Fruit fly (Drosophila melanogaster) whole organism, pupa: ENCODE results near the gene Slu7.
A peak's percentile ranks its signal among the peaks of the same experiment; 100 is the strongest.

Experiments
- CG12605 ChIP-seq: fragments of 200-800 bp; sonication (Bioruptor generic); IDR thresholded peaks from 2 replicates; pipeline ENCODE4 v1.3.6; 2022; ENCODE audit warnings: missing biosample characterization, missing genetic modification characterization
- CG13204 ChIP-seq: fragments of 200-800 bp; sonication (Bioruptor generic); optimal IDR thresholded peaks from 2 replicates; lab custom pipeline; 2018; ENCODE audit warnings: missing biosample characterization, mild to moderate bottlenecking, missing genetic modification characterization, moderate library complexity
- CG14655 ChIP-seq: fragments of 200-800 bp; sonication (Bioruptor generic); optimal IDR thresholded peaks from 3 replicates; lab custom pipeline; 2017; ENCODE audit warnings: mild to moderate bottlenecking, missing biosample characterization, missing genetic modification reagents, missing genetic modification characterization
- CG32121 ChIP-seq: fragments of 200-800 bp; sonication (Bioruptor generic); IDR thresholded peaks from 2 replicates; pipeline ENCODE4 v1.3.6; 2022; ENCODE audit warnings: missing biosample characterization, missing genetic modification characterization
- CG34367 ChIP-seq: fragments of 200-800 bp; sonication (Bioruptor generic); optimal IDR thresholded peaks from 2 replicates; lab custom pipeline; 2018; ENCODE audit warnings: missing biosample characterization, mild to moderate bottlenecking, missing genetic modification characterization
- CG8159 ChIP-seq: fragments of 200-800 bp; sonication (Bioruptor generic); optimal IDR thresholded peaks from 3 replicates; lab custom pipeline; 2018; ENCODE audit warnings: missing biosample characterization, mild to moderate bottlenecking, missing genetic modification characterization, moderate library complexity
- D1 ChIP-seq: fragments of 200-800 bp; sonication (Bioruptor generic); optimal IDR thresholded peaks from 2 replicates; lab custom pipeline; 2018; ENCODE audit warnings: missing biosample characterization, mild to moderate bottlenecking, missing genetic modification characterization, moderate library complexity

dm6 chr3R:29077572-29077971, 38.7 kb upstream of the Slu7 start:
- TF ChIP-seq CG13204 (GFP tag; lab: Kevin White, UChicago) (no peak), D1 (tag; lab: Kevin White, UChicago) (no peak), CG32121 (GFP tag; lab: Robert Waterston, UW) (peak; percentile 63; the same call in 1 of the 2 replicates), CG8159 (tag; lab: Kevin White, UChicago) (no peak), CG12605 (GFP tag; lab: Robert Waterston, UW) (no peak), CG34367 (tag; lab: Kevin White, UChicago) (no peak), CG14655 (GFP tag; lab: Kevin White, UChicago) (no peak)
